1 fruit fly cellular context compared by ENCODE assay signal in genomic region chr3L:21832203-21833160, dm6.
TF ChIP-seq lines count a peak whose summit lies in the region.

CG7148 (minus strand) TSS chr3L:21832253.
Nopp140 (plus strand) TSS chr3L:21832774.

TF ChIP-seq in whole organism, embryonic, 481 proteins besides CTCF, POLR2A, EP300 and RAD21 (continued from another document):
- TF ChIP-seq bowl (GFP tag; IDR thresholded peaks at IDR 0.05; lab: Robert Waterston, UW), result 0 out of 2 replicates have a peak, but pooled peaks have one; percentile 25
- no peak for TF ChIP-seq fd102C (GFP tag; optimal IDR thresholded peaks at IDR 0.05; lab: Kevin White, UChicago)
- TF ChIP-seq CG2889 (GFP tag; IDR thresholded peaks at IDR 0.05; lab: Robert Waterston, UW), result 0 out of 3 replicates have a peak, but pooled peaks have one; percentile 43
- peak; percentile 72 for TF ChIP-seq PHDP (tag; optimal IDR thresholded peaks at IDR 0.05; lab: Kevin White, UChicago)
- TF ChIP-seq twi (tag; optimal IDR thresholded peaks at IDR 0.05; lab: Kevin White, UChicago), result peak; percentile 64
- TF ChIP-seq CG10274 (GFP tag; optimal IDR thresholded peaks at IDR 0.05; lab: Kevin White, UChicago), result no peak
- peak; percentile 14 for TF ChIP-seq CG9797 (GFP tag; optimal IDR thresholded peaks at IDR 0.05; lab: Kevin White, UChicago)
- peak; percentile 1 for TF ChIP-seq kay (GFP tag; optimal IDR thresholded peaks at IDR 0.05; lab: Kevin White, UChicago)
- TF ChIP-seq CG7786 (GFP tag; optimal IDR thresholded peaks at IDR 0.05; lab: Kevin White, UChicago), result peak; percentile 64
- peak; percentile 18 for TF ChIP-seq lbe (GFP tag; optimal IDR thresholded peaks at IDR 0.05; lab: Kevin White, UChicago)
- no peak for TF ChIP-seq ham (GFP tag; IDR thresholded peaks at IDR 0.05; lab: Robert Waterston, UW)
- TF ChIP-seq fd64A (GFP tag; optimal IDR thresholded peaks at IDR 0.05; lab: Kevin White, UChicago), result no peak
- no peak for TF ChIP-seq tio (GFP tag; optimal IDR thresholded peaks at IDR 0.05; lab: Kevin White, UChicago)
- TF ChIP-seq CG18764 (GFP tag; optimal IDR thresholded peaks at IDR 0.05; lab: Kevin White, UChicago), result peak; percentile 49
- TF ChIP-seq CG14050 (GFP tag; IDR thresholded peaks at IDR 0.05; lab: Robert Waterston, UW), result 0 out of 3 replicates have a peak, but pooled peaks have one; percentile 11
- 0 out of 2 replicates have a peak, but pooled peaks have one; percentile 20 for TF ChIP-seq CG6689 (GFP tag; IDR thresholded peaks at IDR 0.05; lab: Robert Waterston, UW)
- TF ChIP-seq Lim3 (GFP tag; IDR thresholded peaks at IDR 0.05; lab: Robert Waterston, UW), result no peak
- TF ChIP-seq sug (tag; optimal IDR thresholded peaks at IDR 0.05; lab: Kevin White, UChicago), result peak; percentile 66
- TF ChIP-seq Gug (GFP tag; IDR thresholded peaks at IDR 0.05; lab: Robert Waterston, UW), result peak; percentile 68; the same call in 3 of the 4 replicates
- peak; percentile 71 for TF ChIP-seq tin (GFP tag; optimal IDR thresholded peaks at IDR 0.05; lab: Kevin White, UChicago)
- TF ChIP-seq sim (GFP tag; IDR thresholded peaks at IDR 0.05; lab: Robert Waterston, UW), result no peak
- TF ChIP-seq CG18619 (GFP tag; optimal IDR thresholded peaks at IDR 0.05; lab: Kevin White, UChicago), result peak; percentile 39
- no peak for TF ChIP-seq CG15011 (GFP tag; optimal IDR thresholded peaks at IDR 0.05; lab: Kevin White, UChicago)
- TF ChIP-seq CG8290 (GFP tag; optimal IDR thresholded peaks at IDR 0.05; lab: Kevin White, UChicago), result peak; percentile 32
- TF ChIP-seq CG8290 (tag; optimal IDR thresholded peaks at IDR 0.05; lab: Kevin White, UChicago), result peak in 1 of 2 experiments; percentile 94
- TF ChIP-seq CG11398 (GFP tag; optimal IDR thresholded peaks at IDR 0.05; lab: Kevin White, UChicago), result peak; percentile 32
- no peak for TF ChIP-seq CG7963 (GFP tag; IDR thresholded peaks at IDR 0.05; lab: Robert Waterston, UW; ENCODE audit: partially characterized antibody)
- TF ChIP-seq CG17186 (GFP tag; optimal IDR thresholded peaks at IDR 0.05; lab: Kevin White, UChicago), result peak; percentile 73
- peak; percentile 66 for TF ChIP-seq chn (GFP tag; optimal IDR thresholded peaks at IDR 0.05; lab: Kevin White, UChicago)
- TF ChIP-seq vnd (GFP tag; IDR thresholded peaks at IDR 0.05; lab: Robert Waterston, UW; ENCODE audit: partially characterized antibody), result no peak
- TF ChIP-seq CG34376 (GFP tag; optimal IDR thresholded peaks at IDR 0.05; lab: Kevin White, UChicago), result no peak
- no peak for TF ChIP-seq seq (GFP tag; IDR thresholded peaks at IDR 0.05; lab: Robert Waterston, UW)
- TF ChIP-seq salm (tag; optimal IDR thresholded peaks at IDR 0.05; lab: Kevin White, UChicago), result no peak
- TF ChIP-seq toy (GFP tag; IDR thresholded peaks at IDR 0.05; lab: Robert Waterston, UW), result no peak
- TF ChIP-seq HHEX (GFP tag; optimal IDR thresholded peaks at IDR 0.05; lab: Kevin White, UChicago), result peak; percentile 47
- TF ChIP-seq CG18011 (GFP tag; optimal IDR thresholded peaks at IDR 0.05; lab: Kevin White, UChicago), result peak; percentile 34
- 0 out of 3 replicates have a peak, but pooled peaks have one; percentile 19 for TF ChIP-seq HLH4C (GFP tag; IDR thresholded peaks at IDR 0.05; lab: Robert Waterston, UW; ENCODE audit: partially characterized antibody)
- TF ChIP-seq CG12391 (tag; optimal IDR thresholded peaks at IDR 0.05; lab: Kevin White, UChicago), result peak; percentile 71
- no peak for TF ChIP-seq sima (GFP tag; optimal IDR thresholded peaks at IDR 0.05; lab: Kevin White, UChicago)
- TF ChIP-seq jing (GFP tag; optimal IDR thresholded peaks at IDR 0.05; lab: Kevin White, UChicago), result no peak
- TF ChIP-seq CG10543 (GFP tag; optimal IDR thresholded peaks at IDR 0.05; lab: Kevin White, UChicago), result peak; percentile 68
- TF ChIP-seq Aef1 (GFP tag; IDR thresholded peaks at IDR 0.05; lab: Robert Waterston, UW), result peak; percentile 58
